Worm (Caenorhabditis elegans) whole organism, L4/young adult: ENCODE measurements around the gene sec-61.G.

Experiments used
- W03F9.2 ChIP-seq: fragments of 150-350 bp; optimal IDR thresholded peaks from 2 replicates; lab custom pipeline; 2014; ENCODE audit warnings: missing biosample characterization, missing genetic modification characterization
- dao-5 ChIP-seq: sonication (generic microtip); optimal IDR thresholded peaks from 2 replicates; lab custom pipeline; 2016; ENCODE audit warnings: missing genotype, missing genetic modification characterization, moderate library complexity, missing compliant biosample characterization
- him-1 ChIP-seq: sonication (generic microtip); optimal IDR thresholded peaks from 2 replicates; lab custom pipeline; 2016; ENCODE audit warnings: missing genotype, missing genetic modification reagents, missing genetic modification characterization, missing compliant biosample characterization

DNA sequence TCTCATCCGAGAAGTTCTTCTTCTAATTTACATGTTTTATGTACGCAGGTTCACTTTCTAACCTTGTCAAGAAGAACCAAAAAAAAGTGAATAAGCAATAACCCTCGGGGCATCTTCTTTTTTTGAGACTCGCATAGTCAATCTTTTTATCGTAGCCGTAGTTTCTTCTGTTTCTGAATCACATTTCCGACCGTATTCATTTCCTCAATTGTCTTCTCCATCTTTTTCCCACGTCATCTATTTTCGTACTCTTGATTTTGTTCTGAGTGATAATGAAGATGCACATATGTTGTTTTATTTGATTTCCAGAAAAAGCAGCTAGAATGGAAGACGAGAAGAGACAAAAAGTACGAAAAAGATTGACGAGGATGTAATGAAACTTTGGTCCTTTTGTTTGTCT lies 48.0 kb upstream of the sec-61.G start:
- TF ChIP-seq him-1 (tag; lab: Kevin White, UChicago): no peak
- TF ChIP-seq dao-5 (tag; lab: Kevin White, UChicago): no peak
- TF ChIP-seq W03F9.2 (tag; lab: Kevin White, UChicago): no peak
